Fruit fly (Drosophila melanogaster): Measurements from ENCODE around the gene CG31974.

CG31974 gene

DNA sequence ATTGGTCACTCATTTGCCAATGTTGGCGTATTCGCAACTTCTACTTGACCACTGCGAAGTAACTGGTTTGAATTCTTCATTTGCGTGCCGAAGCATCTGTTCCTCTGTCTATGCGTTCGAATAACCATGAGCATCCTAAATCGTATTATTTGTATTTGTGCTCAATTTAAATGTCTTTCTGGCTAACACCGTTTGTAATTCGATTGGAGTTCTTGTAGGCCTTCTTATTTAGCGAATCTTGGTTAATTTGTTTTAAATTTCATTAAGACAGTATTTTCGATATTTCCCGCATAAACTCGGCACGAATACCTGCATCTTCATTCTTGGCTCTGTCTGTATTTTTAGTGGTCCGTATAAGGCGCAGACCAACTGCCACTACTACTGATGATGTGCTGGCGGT, 51.1 kb downstream of the CG31974 start (continued):
- TF ChIP-seq CG4318 (GFP tag; optimal IDR thresholded peaks at IDR 0.05) (peak; percentile 13), pdm3 (GFP tag; optimal IDR thresholded peaks at IDR 0.05) (peak; percentile 70), OdsH (GFP tag; optimal IDR thresholded peaks at IDR 0.05) (peak; percentile 73), CG9139 (GFP tag; optimal IDR thresholded peaks at IDR 0.05) (peak; percentile 68), fd85E (GFP tag; optimal IDR thresholded peaks at IDR 0.05) (peak; percentile 6), Sox14 (GFP tag; optimal IDR thresholded peaks at IDR 0.05) (peak; percentile 81), eg (GFP tag; IDR thresholded peaks at IDR 0.05) (no peak), Hr4 (GFP tag; optimal IDR thresholded peaks at IDR 0.05) (peak; percentile 42), CG6276 (GFP tag; optimal IDR thresholded peaks at IDR 0.05) (no peak), Sox15 (GFP tag; optimal IDR thresholded peaks at IDR 0.05) (peak; percentile 3), CG15336 (GFP tag; IDR thresholded peaks at IDR 0.05) (peak; percentile 72), Gug (GFP tag; IDR thresholded peaks at IDR 0.05) (no peak), CG3032 (tag; optimal IDR thresholded peaks at IDR 0.05) (peak; percentile 89), Smox (GFP tag; optimal IDR thresholded peaks at IDR 0.05) (no peak), CG6163 (GFP tag; IDR thresholded peaks at IDR 0.05) (peak; percentile 87; the same call in 2 of the 3 replicates), ss (GFP tag; optimal IDR thresholded peaks at IDR 0.05) (peak; percentile 90 to 98), Ets96B (tag; optimal IDR thresholded peaks at IDR 0.05) (peak; percentile 87), CG10669 (GFP tag; optimal IDR thresholded peaks at IDR 0.05) (peak; percentile 83), vri (GFP tag; optimal IDR thresholded peaks at IDR 0.05) (no peak), net (GFP tag; optimal IDR thresholded peaks at IDR 0.05) (peak; percentile 91), spab (GFP tag; optimal IDR thresholded peaks at IDR 0.05) (no peak), fd59A (GFP tag; optimal IDR thresholded peaks at IDR 0.05) (peak; percentile 81), fkh (GFP tag; optimal IDR thresholded peaks at IDR 0.05) (no peak), CG31627 (GFP tag; optimal IDR thresholded peaks at IDR 0.05) (peak; percentile 72), Blimp-1 (GFP tag; optimal IDR thresholded peaks at IDR 0.05) (peak; percentile 71), topi (GFP tag; optimal IDR thresholded peaks at IDR 0.05) (peak; percentile 79), Met (GFP tag; optimal IDR thresholded peaks at IDR 0.05) (peak; percentile 80), CG34406 (GFP tag; optimal IDR thresholded peaks at IDR 0.05) (peak; percentile 74), CG32006 (GFP tag; optimal IDR thresholded peaks at IDR 0.05) (peak; percentile 67), lz (GFP tag; optimal IDR thresholded peaks at IDR 0.05) (peak; percentile 75), CG8319 (GFP tag; optimal IDR thresholded peaks at IDR 0.05) (no peak), Eip75B (GFP tag; optimal IDR thresholded peaks at IDR 0.05) (peak; percentile 83), Hr38 (GFP tag; optimal IDR thresholded peaks at IDR 0.05) (no peak), dac (GFP tag; optimal IDR thresholded peaks at IDR 0.05) (peak; percentile 39), dsx (GFP tag; optimal IDR thresholded peaks at IDR 0.05; ENCODE audit: poor library complexity, severe bottlenecking) (peak; percentile 91), CG11902 (GFP tag; optimal IDR thresholded peaks at IDR 0.05) (no peak)

- TF ChIP-seq Sox15 (GFP tag; optimal IDR thresholded peaks at IDR 0.05) = no peak
- no peak for TF ChIP-seq dac (GFP tag; optimal IDR thresholded peaks at IDR 0.05)
- no peak for TF ChIP-seq CG34406 (GFP tag; optimal IDR thresholded peaks at IDR 0.05)
- no peak for TF ChIP-seq CG11762 (GFP tag; optimal IDR thresholded peaks at IDR 0.05; ENCODE audit: insufficient read depth)
- TF ChIP-seq Ets21C (GFP tag; optimal IDR thresholded peaks at IDR 0.05) = no peak
- no peak for TF ChIP-seq CG1621 (tag; optimal IDR thresholded peaks at IDR 0.05)
- TF ChIP-seq CG32006 (GFP tag; optimal IDR thresholded peaks at IDR 0.05) = no peak
- TF ChIP-seq fd59A (GFP tag; optimal IDR thresholded peaks at IDR 0.05) = no peak
- no peak for TF ChIP-seq CG6163 (GFP tag; IDR thresholded peaks at IDR 0.05)
- no peak for TF ChIP-seq CG9139 (GFP tag; optimal IDR thresholded peaks at IDR 0.05)
- TF ChIP-seq acj6 (GFP tag; optimal IDR thresholded peaks at IDR 0.05) = no peak
- TF ChIP-seq Gug (GFP tag; IDR thresholded peaks at IDR 0.05) = no peak
- TF ChIP-seq cyc (GFP tag; optimal IDR thresholded peaks at IDR 0.05) = no peak
- TF ChIP-seq Blimp-1 (GFP tag; optimal IDR thresholded peaks at IDR 0.05) = no peak
- TF ChIP-seq topi (GFP tag; optimal IDR thresholded peaks at IDR 0.05) = no peak
- TF ChIP-seq pdm3 (GFP tag; optimal IDR thresholded peaks at IDR 0.05) = no peak
- no peak for TF ChIP-seq CG10669 (GFP tag; optimal IDR thresholded peaks at IDR 0.05)
- TF ChIP-seq CG4318 (GFP tag; optimal IDR thresholded peaks at IDR 0.05) = no peak
- TF ChIP-seq Sox102F (GFP tag; optimal IDR thresholded peaks at IDR 0.05) = no peak
- no peak for TF ChIP-seq CG10631 (GFP tag; optimal IDR thresholded peaks at IDR 0.05)
Observed at dm6 chr2L:91333-91732, 51.6 kb downstream of the CG31974 start.
